Worm (Caenorhabditis elegans) whole organism, early embryonic: ENCODE data around the gene F42F12.3.

Experiments
- B0310.2 ChIP-seq: sonication (generic microtip); optimal IDR thresholded peaks from 2 replicates; lab custom pipeline; 2016; ENCODE audit warnings: mild to moderate bottlenecking, missing genetic modification characterization, missing compliant biosample characterization
- scrt-1 ChIP-seq: fragments of 200-800 bp; sonication (Bioruptor generic); IDR thresholded peaks from 2 replicates; pipeline ENCODE4 v1.3.6; 2022; ENCODE audit warnings: missing genetic modification characterization, missing compliant biosample characterization
- sea-1 ChIP-seq: fragments of 200-800 bp; sonication (Bioruptor generic); conservative IDR thresholded peaks from 2 replicates; pipeline ENCODE4 v1.3.6; 2022; ENCODE audit warnings: missing genetic modification characterization, missing compliant biosample characterization

DNA sequence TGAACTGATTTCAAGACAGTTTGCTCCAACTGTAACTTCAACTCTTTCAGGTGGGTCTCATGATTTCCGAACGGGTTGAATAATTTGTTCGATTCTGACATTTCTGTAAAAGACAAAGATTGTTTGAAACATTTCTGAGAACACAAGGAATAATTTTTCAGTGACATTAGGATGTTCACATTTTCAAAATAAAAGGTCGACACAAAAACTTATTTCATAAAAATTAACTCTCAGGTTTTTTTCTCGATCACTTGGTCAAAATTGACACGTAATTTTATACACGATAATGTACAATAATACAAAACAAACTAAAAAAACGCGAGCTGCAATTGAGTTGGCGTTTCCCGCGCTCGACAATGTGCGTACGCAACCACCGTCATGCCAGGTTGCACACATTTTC lies 20.9 kb downstream of the F42F12.3 start, which contains the start of gene rif-1.2:
- TF ChIP-seq sea-1 (no peak), B0310.2 (no peak), scrt-1 (no peak)
